Worm (Caenorhabditis elegans) whole organism, mixed stage, embryonic: Measurements from ENCODE around the gene ZK593.3.

Experiments
- blmp-1 ChIP-seq: fragments of 150-350 bp; optimal IDR thresholded peaks from 2 replicates; lab custom pipeline; 2014; ENCODE audit warnings: missing biosample characterization, missing genetic modification characterization
- lin-32 ChIP-seq: fragments of 200-800 bp; sonication (Bioruptor generic); optimal IDR thresholded peaks from 2 replicates; lab custom pipeline; 2018; ENCODE audit warnings: mild to moderate bottlenecking, missing genetic modification characterization, missing compliant biosample characterization
- lsy-2 ChIP-seq: fragments of 150-350 bp; optimal IDR thresholded peaks from 2 replicates; lab custom pipeline; 2014; ENCODE audit warnings: missing biosample characterization, missing genetic modification characterization
- mep-1 ChIP-seq: fragments of 150-350 bp; optimal IDR thresholded peaks from 2 replicates; lab custom pipeline; 2017; ENCODE audit warnings: missing biosample characterization, missing genetic modification reagents, missing genetic modification characterization, inconsistent platforms
- nhr-237 ChIP-seq: fragments of 150-350 bp; optimal IDR thresholded peaks from 2 replicates; lab custom pipeline; 2014; ENCODE audit warnings: missing biosample characterization, missing genetic modification characterization
- nhr-28 ChIP-seq: fragments of 150-350 bp; optimal IDR thresholded peaks from 2 replicates; lab custom pipeline; 2014; ENCODE audit warnings: missing biosample characterization, missing genetic modification characterization
- nhr-76 ChIP-seq: sonication (generic microtip); optimal IDR thresholded peaks from 2 replicates; lab custom pipeline; 2017; ENCODE audit warnings: missing biosample characterization, missing genetic modification characterization
- pha-4 ChIP-seq: fragments of 150-350 bp; optimal IDR thresholded peaks from 2 replicates; lab custom pipeline; 2018; ENCODE audit warnings: missing biosample characterization, missing genetic modification reagents, missing genetic modification characterization
- snpc-4 ChIP-seq: fragments of 150-350 bp; optimal IDR thresholded peaks from 2 replicates; lab custom pipeline; 2014; ENCODE audit warnings: missing biosample characterization, missing genetic modification characterization
- unc-62 ChIP-seq: fragments of 150-350 bp; optimal IDR thresholded peaks from 2 replicates; lab custom pipeline; 2014; ENCODE audit warnings: missing biosample characterization, missing genetic modification reagents, missing genetic modification characterization
- ztf-11 ChIP-seq: fragments of 150-350 bp; optimal IDR thresholded peaks from 2 replicates; lab custom pipeline; 2014; ENCODE audit warnings: missing biosample characterization, missing genetic modification characterization

DNA sequence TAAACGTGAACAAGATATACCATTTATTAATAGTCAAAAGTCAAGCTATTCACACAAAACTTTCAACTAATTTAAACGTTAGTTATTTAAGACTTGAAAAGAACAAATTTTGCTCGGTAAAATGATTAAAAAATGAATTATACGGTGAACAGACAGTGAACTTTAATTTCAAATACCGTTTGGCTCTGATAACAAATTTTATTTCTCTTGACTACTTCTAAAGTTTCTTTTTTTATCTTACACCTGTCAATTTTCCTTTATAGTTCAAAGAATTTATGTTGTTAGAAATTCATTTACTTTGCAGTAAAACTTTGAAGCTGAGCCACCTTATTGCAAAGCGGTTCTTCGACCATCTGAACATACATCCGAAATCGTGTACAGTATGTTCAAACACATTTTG is at the start of gene ZK593.3:
- no peak for TF ChIP-seq nhr-237 (tag; lab: Kevin White, UChicago)
- no peak for TF ChIP-seq unc-62 (GFP tag; lab: Kevin White, UChicago)
- TF ChIP-seq snpc-4 = no peak
- TF ChIP-seq nhr-76 (tag; lab: Kevin White, UChicago) = no peak
- TF ChIP-seq mep-1 = no peak
- no peak for TF ChIP-seq lsy-2
- no peak for TF ChIP-seq pha-4 (tag; lab: Kevin White, UChicago)
- TF ChIP-seq blmp-1 (tag; lab: Kevin White, UChicago) = no peak
- TF ChIP-seq ztf-11 (tag; lab: Kevin White, UChicago) = no peak
- no peak for TF ChIP-seq nhr-28 (tag; lab: Kevin White, UChicago)
- no peak for TF ChIP-seq lin-32 (GFP tag; lab: Kevin White, UChicago)
